Fruit fly (Drosophila melanogaster): ENCODE results near the gene CG10357.

DNA sequence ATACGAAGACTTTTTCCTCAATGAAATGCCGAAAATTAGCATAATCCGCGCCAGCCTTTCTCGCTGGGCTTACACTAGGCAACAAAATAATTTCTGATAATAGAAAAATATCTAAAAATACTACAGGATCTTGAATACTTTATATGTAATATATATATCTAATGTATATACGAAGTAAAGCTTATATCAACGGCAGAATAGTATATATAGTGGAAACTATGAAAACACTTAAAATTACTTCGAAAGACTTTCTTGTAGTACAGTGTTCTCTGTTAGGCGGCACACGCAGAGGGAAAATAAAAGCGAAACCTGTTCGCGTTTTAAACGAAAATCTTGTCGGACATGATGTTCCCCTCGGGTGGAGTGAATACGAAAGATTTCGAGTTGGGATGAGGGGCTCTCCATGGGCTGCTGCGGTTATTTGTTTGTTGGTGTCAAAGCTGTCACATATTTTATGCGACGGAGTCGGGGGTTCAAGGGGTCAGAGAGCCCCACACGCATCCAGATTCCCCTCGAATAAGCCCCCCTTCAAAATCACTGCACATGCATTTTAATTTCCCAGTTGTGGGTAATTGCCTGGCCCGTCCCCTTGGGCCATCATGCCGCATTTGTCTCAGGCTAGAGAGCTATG is 19.0 kb downstream of the CG10357 start:
- TF ChIP-seq CG17568 (GFP tag; optimal IDR thresholded peaks at IDR 0.05) (peak; percentile 47), ase (GFP tag; IDR thresholded peaks at IDR 0.05) (no peak), HLH54F (GFP tag; optimal IDR thresholded peaks at IDR 0.05) (no peak), phol (tag; optimal IDR thresholded peaks at IDR 0.05) (peak; percentile 78)

All from whole organism, embryonic.